Fruit fly (Drosophila melanogaster): Measurements from ENCODE around the gene CG46383.

CG46383 gene

DNA sequence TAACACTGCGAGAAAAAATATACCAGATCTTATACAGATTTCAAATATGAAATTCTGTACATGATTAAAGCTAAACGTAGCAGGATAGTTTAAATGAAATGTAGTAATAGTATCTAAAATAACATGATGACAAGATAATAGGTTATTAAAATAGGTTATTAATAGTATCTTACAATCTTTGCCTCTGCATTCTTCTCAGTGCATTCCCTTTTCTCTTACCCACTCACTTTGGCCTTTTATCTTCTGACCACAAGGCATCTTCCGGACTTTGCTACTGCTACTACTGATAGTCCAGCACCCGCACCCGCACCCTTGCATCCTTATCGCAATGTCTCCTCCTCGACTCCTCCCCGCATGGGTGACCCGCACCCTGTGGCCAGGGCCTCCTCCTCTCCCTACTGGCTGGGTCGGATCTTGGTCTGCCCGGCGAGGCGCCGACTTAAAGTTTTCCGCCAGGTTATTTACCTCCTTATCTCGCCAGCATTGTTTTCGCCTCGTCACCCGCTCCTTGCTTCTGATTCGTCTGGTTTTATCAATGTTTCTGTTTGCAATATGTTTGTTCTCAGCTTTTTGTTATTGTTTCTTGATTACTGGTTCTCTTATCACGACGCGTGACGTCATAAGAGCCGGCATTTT, 33.9 kb upstream of the CG46383 start (continued):
- no peak for TF ChIP-seq psq (GFP tag; optimal IDR thresholded peaks at IDR 0.05)
- TF ChIP-seq CG12942 (GFP tag; optimal IDR thresholded peaks at IDR 0.05): peak; percentile 5
- TF ChIP-seq run (tag; optimal IDR thresholded peaks at IDR 0.05): no peak
- TF ChIP-seq Camta (GFP tag; optimal IDR thresholded peaks at IDR 0.05): peak; percentile 46
- TF ChIP-seq CG10543 (GFP tag; optimal IDR thresholded peaks at IDR 0.05): no peak
- peak; percentile 65 for TF ChIP-seq CG2678 (tag; optimal IDR thresholded peaks at IDR 0.05)
- peak; percentile 66 for TF ChIP-seq unpg (GFP tag; optimal IDR thresholded peaks at IDR 0.05)
- TF ChIP-seq tgo (GFP tag; IDR thresholded peaks at IDR 0.05): peak; percentile 39; the same call in 2 of the 3 replicates
- TF ChIP-seq CG7556 (GFP tag; optimal IDR thresholded peaks at IDR 0.05): peak; percentile 53
- TF ChIP-seq CG12299 (tag; optimal IDR thresholded peaks at IDR 0.05): no peak
- TF ChIP-seq CG7271 (tag; optimal IDR thresholded peaks at IDR 0.05): no peak
- TF ChIP-seq maf-S (GFP tag; optimal IDR thresholded peaks at IDR 0.05): no peak
- TF ChIP-seq tin (GFP tag; optimal IDR thresholded peaks at IDR 0.05): peak; percentile 37
- 0 out of 3 replicates have a peak, but pooled peaks have one; percentile 18 for TF ChIP-seq CG3726 (GFP tag; IDR thresholded peaks at IDR 0.05)
- TF ChIP-seq CG10147 (GFP tag; optimal IDR thresholded peaks at IDR 0.05): no peak
- TF ChIP-seq CG10209 (GFP tag; optimal IDR thresholded peaks at IDR 0.05): peak; percentile 49
- TF ChIP-seq CG16815 (GFP tag; optimal IDR thresholded peaks at IDR 0.05): peak; percentile 10
- no peak for TF ChIP-seq sim (GFP tag; IDR thresholded peaks at IDR 0.05)
- peak; percentile 73 for TF ChIP-seq CG18262 (tag; optimal IDR thresholded peaks at IDR 0.05)
- TF ChIP-seq CG10321 (GFP tag; IDR thresholded peaks at IDR 0.05): no peak
- no peak for TF ChIP-seq CG3838 (GFP tag; optimal IDR thresholded peaks at IDR 0.05)
- TF ChIP-seq HLH4C (GFP tag; IDR thresholded peaks at IDR 0.05; ENCODE audit: partially characterized antibody): no peak
- TF ChIP-seq corto (GFP tag; optimal IDR thresholded peaks at IDR 0.05): no peak
- TF ChIP-seq CG12769 (tag; optimal IDR thresholded peaks at IDR 0.05): peak; percentile 59
- TF ChIP-seq dati (GFP tag; IDR thresholded peaks at IDR 0.05): 0 out of 2 replicates have a peak, but pooled peaks have one; percentile 16
- peak; percentile 64 for TF ChIP-seq CG14710 (tag; optimal IDR thresholded peaks at IDR 0.05)
- no peak for TF ChIP-seq CG2199 (GFP tag; IDR thresholded peaks at IDR 0.05)
- peak in 1 of 2 experiments; percentile 22 for TF ChIP-seq chif (GFP tag; optimal IDR thresholded peaks at IDR 0.05)
- TF ChIP-seq CG33557 (GFP tag; optimal IDR thresholded peaks at IDR 0.05): peak; percentile 46
- TF ChIP-seq tap (tag; optimal IDR thresholded peaks at IDR 0.05): peak; percentile 11
- TF ChIP-seq HLH54F (GFP tag; optimal IDR thresholded peaks at IDR 0.05): no peak
- no peak for TF ChIP-seq wdn (GFP tag; IDR thresholded peaks at IDR 0.05)
- TF ChIP-seq ems (GFP tag; optimal IDR thresholded peaks at IDR 0.05): no peak
- TF ChIP-seq CG6254 (GFP tag; optimal IDR thresholded peaks at IDR 0.05): no peak
- peak; percentile 34 for TF ChIP-seq CG18476 (GFP tag; optimal IDR thresholded peaks at IDR 0.05)
- peak; percentile 52 for TF ChIP-seq CG17359 (tag; optimal IDR thresholded peaks at IDR 0.05)
- TF ChIP-seq CG4820 (GFP tag; optimal IDR thresholded peaks at IDR 0.05): peak; percentile 66
- 0 out of 3 replicates have a peak, but pooled peaks have one; percentile 17 for TF ChIP-seq H15 (GFP tag; IDR thresholded peaks at IDR 0.05)
- TF ChIP-seq CG13424 (tag; optimal IDR thresholded peaks at IDR 0.05): peak; percentile 53
- TF ChIP-seq Dfd (GFP tag; optimal IDR thresholded peaks at IDR 0.05): no peak
- TF ChIP-seq gsb (GFP tag; IDR thresholded peaks at IDR 0.05): no peak
- peak; percentile 77 for TF ChIP-seq Nf-YC (tag; optimal IDR thresholded peaks at IDR 0.05)
- no peak for TF ChIP-seq knrl (GFP tag; IDR thresholded peaks at IDR 0.05; ENCODE audit: partially characterized antibody)
- peak; percentile 63 for TF ChIP-seq zf30C (GFP tag; optimal IDR thresholded peaks at IDR 0.05)
- TF ChIP-seq Nf-YB (GFP tag; optimal IDR thresholded peaks at IDR 0.05): peak; percentile 83
- peak; percentile 43; the same call in 1 of the 2 replicates for TF ChIP-seq E2f1 (GFP tag; IDR thresholded peaks at IDR 0.05)
- TF ChIP-seq wek (GFP tag; optimal IDR thresholded peaks at IDR 0.05): no peak
- TF ChIP-seq ara (GFP tag; IDR thresholded peaks at IDR 0.05): peak; percentile 55
- no peak for TF ChIP-seq CG1233 (GFP tag; optimal IDR thresholded peaks at IDR 0.05)

Measured in whole organism, embryonic.